Worm (Caenorhabditis elegans) whole organism, young adult: ENCODE results near the gene cwp-3.

Experiments
- B0019.2 ChIP-seq: fragments of 200-800 bp; sonication (Bioruptor generic); conservative IDR thresholded peaks from 2 replicates; pipeline ENCODE4 v1.3.6; 2022; ENCODE audit warnings: missing genetic modification reagents, missing genetic modification characterization, missing compliant biosample characterization
- F22D6.2 ChIP-seq: sonication (generic microtip); optimal IDR thresholded peaks from 2 replicates; lab custom pipeline; 2016; ENCODE audit warnings: mild to moderate bottlenecking, missing genetic modification characterization, missing compliant biosample characterization
- F39B2.1 ChIP-seq: fragments of 200-800 bp; sonication (Bioruptor generic); IDR thresholded peaks from 2 replicates; pipeline ENCODE4 v1.3.6; 2022; ENCODE audit warnings: missing genetic modification reagents, missing genetic modification characterization, missing compliant biosample characterization
- F57C9.4 ChIP-seq: sonication (generic microtip); optimal IDR thresholded peaks from 2 replicates; lab custom pipeline; 2017; ENCODE audit warnings: mild to moderate bottlenecking, missing genetic modification characterization, missing compliant biosample characterization
- K12H6.12 ChIP-seq: fragments of 200-800 bp; sonication (Bioruptor generic); optimal IDR thresholded peaks from 2 replicates; lab custom pipeline; 2018; ENCODE audit warnings: mild to moderate bottlenecking, missing genetic modification characterization, missing compliant biosample characterization
- Y53F4B.3 ChIP-seq: fragments of 200-800 bp; sonication (Bioruptor generic); IDR thresholded peaks from 2 replicates; pipeline ENCODE4 v1.3.6; 2022; ENCODE audit warnings: missing genetic modification reagents, missing genetic modification characterization, missing compliant biosample characterization
- Y56A3A.18 ChIP-seq: fragments of 200-800 bp; sonication (Bioruptor generic); IDR thresholded peaks from 2 replicates; pipeline ENCODE4 v1.3.6; 2022; ENCODE audit warnings: missing genetic modification reagents, missing genetic modification characterization, missing compliant biosample characterization
- ZK185.1 ChIP-seq: sonication (generic microtip); optimal IDR thresholded peaks from 2 replicates; lab custom pipeline; 2016; ENCODE audit warnings: mild to moderate bottlenecking, missing genetic modification characterization, missing compliant biosample characterization; ENCODE audit not compliant: poor library complexity, severe bottlenecking
- atf-7 ChIP-seq: sonication (generic microtip); optimal IDR thresholded peaks from 2 replicates; lab custom pipeline; 2017; ENCODE audit warnings: mild to moderate bottlenecking, missing genetic modification characterization, missing compliant biosample characterization
- athp-1 ChIP-seq: sonication (generic microtip); optimal IDR thresholded peaks from 2 replicates; lab custom pipeline; 2017; ENCODE audit warnings: mild to moderate bottlenecking, missing genetic modification characterization, missing compliant biosample characterization
- cebp-1 ChIP-seq, 2 experiments: fragments of 200-800 bp in 1 of 2; sonication (Bioruptor generic) in 1 of 2; sonication (generic microtip) in 1 of 2; IDR thresholded peaks in 1 of 2; optimal IDR thresholded peaks in 1 of 2; 2 replicates each; pipeline versions ENCODE4 v1.3.6 to Lab custom; 2017 to 2022; ENCODE audit warnings: missing compliant biosample characterization in 2 of 2, missing genetic modification characterization in 2 of 2, mild to moderate bottlenecking in 1 of 2, missing genetic modification reagents in 1 of 2, moderate library complexity in 1 of 2
- ceh-91 ChIP-seq: fragments of 200-800 bp; sonication (Bioruptor generic); IDR thresholded peaks from 2 replicates; pipeline ENCODE4 v1.3.6; 2022; ENCODE audit warnings: missing genetic modification reagents, missing genetic modification characterization, missing compliant biosample characterization
- chd-7 ChIP-seq: sonication (generic microtip); optimal IDR thresholded peaks from 2 replicates; lab custom pipeline; 2016; ENCODE audit warnings: mild to moderate bottlenecking, missing genetic modification characterization, moderate library complexity, missing compliant biosample characterization
- dpff-1 ChIP-seq: sonication (generic microtip); optimal IDR thresholded peaks from 2 replicates; lab custom pipeline; 2017; ENCODE audit warnings: mild to moderate bottlenecking, missing genetic modification characterization, missing compliant biosample characterization
- efl-1 ChIP-seq: fragments of 150-350 bp; optimal IDR thresholded peaks from 2 replicates; lab custom pipeline; 2014; ENCODE audit warnings: missing biosample characterization, missing genetic modification reagents, missing genetic modification characterization
- fkh-3 ChIP-seq: sonication (generic microtip); optimal IDR thresholded peaks from 2 replicates; lab custom pipeline; 2016; ENCODE audit warnings: mild to moderate bottlenecking, missing genetic modification characterization, missing compliant biosample characterization
- gei-17 ChIP-seq: fragments of 200-800 bp; sonication (Bioruptor generic); optimal IDR thresholded peaks from 2 replicates; lab custom pipeline; 2018; ENCODE audit warnings: mild to moderate bottlenecking, missing genetic modification characterization, missing compliant biosample characterization
- hmg-20 ChIP-seq: fragments of 200-800 bp; sonication (Bioruptor generic); IDR thresholded peaks from 2 replicates; pipeline ENCODE4 v1.3.6; 2022; ENCODE audit warnings: missing genetic modification reagents, missing genetic modification characterization, missing compliant biosample characterization
- hsf-1 ChIP-seq: fragments of 200-800 bp; sonication (Bioruptor generic); IDR thresholded peaks from 2 replicates; pipeline ENCODE4 v1.3.6; 2022; ENCODE audit warnings: missing genetic modification reagents, missing genetic modification characterization, missing compliant biosample characterization
- madf-10 ChIP-seq: sonication (generic microtip); optimal IDR thresholded peaks from 2 replicates; lab custom pipeline; 2016; ENCODE audit warnings: mild to moderate bottlenecking, missing genetic modification characterization, missing compliant biosample characterization
- madf-3 ChIP-seq: fragments of 200-800 bp; sonication (Bioruptor generic); IDR thresholded peaks from 2 replicates; pipeline ENCODE4 v1.3.6; 2022; ENCODE audit warnings: missing genetic modification reagents, missing genetic modification characterization, missing compliant biosample characterization
- madf-6 ChIP-seq: fragments of 200-800 bp; sonication (Bioruptor generic); IDR thresholded peaks from 2 replicates; pipeline ENCODE4 v1.3.6; 2022; ENCODE audit warnings: missing genetic modification reagents, missing genetic modification characterization, missing compliant biosample characterization
- mes-4 ChIP-seq: sonication (generic microtip); optimal IDR thresholded peaks from 2 replicates; lab custom pipeline; 2016; ENCODE audit warnings: missing genotype, missing genetic modification characterization, missing compliant biosample characterization
- mxl-1 ChIP-seq: sonication (generic microtip); optimal IDR thresholded peaks from 2 replicates; lab custom pipeline; 2016; ENCODE audit warnings: missing genetic modification characterization, missing compliant biosample characterization
- nfya-2 ChIP-seq: fragments of 200-800 bp; sonication (Bioruptor generic); IDR thresholded peaks from 2 replicates; pipeline ENCODE4 v1.3.6; 2022; ENCODE audit warnings: missing genetic modification reagents, missing genetic modification characterization, missing compliant biosample characterization
- nhr-179 ChIP-seq: sonication (generic microtip); optimal IDR thresholded peaks from 2 replicates; lab custom pipeline; 2016; ENCODE audit warnings: mild to moderate bottlenecking, missing genetic modification characterization, missing compliant biosample characterization
- nhr-27 ChIP-seq: fragments of 200-800 bp; sonication (Bioruptor generic); optimal IDR thresholded peaks from 2 replicates; lab custom pipeline; 2018; ENCODE audit warnings: mild to moderate bottlenecking, missing genetic modification characterization, moderate library complexity, missing compliant biosample characterization
- rec-8 ChIP-seq, 2 experiments: sonication (generic microtip); optimal IDR thresholded peaks; 2 replicates each; lab custom pipeline; 2016; ENCODE audit warnings: mild to moderate bottlenecking in 2 of 2, missing genetic modification characterization in 2 of 2, missing genetic modification reagents in 2 of 2, missing genotype in 2 of 2, missing biosample characterization in 1 of 2, missing compliant biosample characterization in 1 of 2, moderate library complexity in 1 of 2
- sea-2 ChIP-seq: fragments of 200-800 bp; sonication (Bioruptor generic); IDR thresholded peaks from 2 replicates; pipeline ENCODE4 v1.3.6; 2022; ENCODE audit warnings: missing genetic modification characterization, missing compliant biosample characterization
- snpc-4 ChIP-seq, 5 experiments: fragments of 150-350 bp in 1 of 5; sonication (generic microtip) in 4 of 5; optimal IDR thresholded peaks; 2 replicates each; lab custom pipeline; 2014 to 2018; ENCODE audit warnings: missing genetic modification characterization in 5 of 5, missing biosample characterization in 3 of 5, antibody characterized with exemption in 2 of 5, mild to moderate bottlenecking in 2 of 5, missing compliant biosample characterization in 2 of 5, missing genotype in 2 of 5, moderate library complexity in 2 of 5, missing genetic modification reagents in 1 of 5
- tbx-9 ChIP-seq: sonication (generic microtip); optimal IDR thresholded peaks from 2 replicates; lab custom pipeline; 2016; ENCODE audit warnings: borderline replicate concordance, missing genetic modification characterization, inconsistent platforms, missing compliant biosample characterization
- unc-62 ChIP-seq: fragments of 150-350 bp; optimal IDR thresholded peaks from 2 replicates; lab custom pipeline; 2014; ENCODE audit warnings: missing biosample characterization, missing genetic modification reagents, missing genetic modification characterization
- xnd-1 ChIP-seq: sonication (generic microtip); optimal IDR thresholded peaks from 2 replicates; lab custom pipeline; 2016; ENCODE audit warnings: missing genotype, missing genetic modification reagents, missing genetic modification characterization, missing compliant biosample characterization
- zfh-2 ChIP-seq: fragments of 200-800 bp; sonication (Bioruptor generic); conservative IDR thresholded peaks from 2 replicates; pipeline ENCODE4 v1.3.6; 2022; ENCODE audit warnings: missing genetic modification reagents, missing genetic modification characterization, missing compliant biosample characterization
- ztf-18 ChIP-seq: sonication (generic microtip); optimal IDR thresholded peaks from 2 replicates; lab custom pipeline; 2016; ENCODE audit warnings: missing genotype, mild to moderate bottlenecking, missing genetic modification characterization, missing compliant biosample characterization
- ztf-3 ChIP-seq: fragments of 200-800 bp; sonication (Bioruptor generic); optimal IDR thresholded peaks from 2 replicates; lab custom pipeline; 2018; ENCODE audit warnings: mild to moderate bottlenecking, missing genetic modification characterization, missing compliant biosample characterization
- ztf-6 ChIP-seq: fragments of 200-800 bp; sonication (Bioruptor generic); IDR thresholded peaks from 2 replicates; pipeline ENCODE4 v1.3.6; 2022; ENCODE audit warnings: missing genetic modification reagents, missing genetic modification characterization, missing compliant biosample characterization

cwp-3 gene

DNA sequence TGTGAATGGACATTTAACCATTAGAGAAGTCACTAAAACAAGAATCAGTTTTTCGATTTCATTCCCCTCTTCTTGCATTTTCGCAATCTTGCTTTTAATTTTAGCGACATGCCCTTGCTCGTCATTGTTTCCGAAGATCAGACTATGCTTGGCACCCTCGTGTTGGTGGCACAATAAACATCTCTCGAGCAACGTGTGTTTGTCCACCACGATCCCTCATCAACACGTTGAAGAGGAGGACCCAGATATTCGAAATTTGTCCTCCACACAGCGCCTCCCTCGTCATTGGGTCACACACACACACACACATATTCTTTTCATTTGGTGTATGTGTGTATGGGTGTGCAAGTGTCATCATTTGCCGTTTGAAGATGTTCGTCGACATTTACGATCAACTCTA lies 22.7 kb downstream of the cwp-3 start, which contains the start of gene srd-32:
Gene srd-32 (plus strand): TSS at position 301 of the 400 bp plus-strand sequence.
- TF ChIP-seq sea-2 (GFP tag; lab: Robert Waterston, UW) (no peak), K12H6.12 (tag; lab: Kevin White, UChicago) (no peak), tbx-9 (tag; lab: Kevin White, UChicago) (no peak), atf-7 (tag; lab: Kevin White, UChicago) (no peak), cebp-1 (GFP tag; IDR thresholded peaks at IDR 0.05; lab: Robert Waterston, UW) (no peak), cebp-1 (tag; optimal IDR thresholded peaks at IDR 0.05; lab: Kevin White, UChicago) (no peak), nfya-2 (GFP tag; lab: Robert Waterston, UW) (no peak), athp-1 (tag; lab: Kevin White, UChicago) (no peak), Y56A3A.18 (GFP tag; lab: Robert Waterston, UW) (no peak), ztf-18 (tag; lab: Kevin White, UChicago) (no peak), dpff-1 (tag; lab: Kevin White, UChicago) (no peak), ZK185.1 (tag; lab: Kevin White, UChicago) (no peak), F57C9.4 (tag; lab: Kevin White, UChicago) (no peak), nhr-27 (tag; lab: Kevin White, UChicago) (no peak), F39B2.1 (GFP tag; lab: Robert Waterston, UW) (no peak), hsf-1 (GFP tag; lab: Robert Waterston, UW) (no peak), nhr-179 (tag; lab: Kevin White, UChicago) (no peak), snpc-4 (GFP tag; optimal IDR thresholded peaks at IDR 0.05; lab: Kevin White, UChicago) (no peak), snpc-4 (tag; optimal IDR thresholded peaks at IDR 0.05; lab: Kevin White, UChicago) (no peak)
- TF ChIP-seq, all 124 proteins: peak for 0

DNA sequence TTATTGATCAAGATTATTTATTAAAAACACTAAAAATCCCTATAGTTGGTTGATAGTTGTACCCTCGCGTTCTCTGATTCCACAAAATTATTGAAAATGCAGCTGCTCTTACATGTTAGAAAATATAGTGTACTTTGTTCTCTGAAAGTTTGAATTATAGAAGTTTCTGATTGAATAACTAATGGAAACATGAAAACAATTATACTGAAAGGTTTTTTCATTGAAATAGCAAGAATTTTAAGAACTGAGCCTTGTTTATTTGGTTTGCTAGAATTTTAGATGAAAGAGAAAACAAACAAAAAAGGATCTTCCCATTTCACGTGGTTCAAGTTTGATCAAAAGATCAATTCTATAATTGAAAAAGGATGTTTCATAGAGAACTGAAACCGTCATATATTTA lies 24.9 kb downstream of the cwp-3 start:
- no peak for TF ChIP-seq madf-3
- TF ChIP-seq K12H6.12 (tag; lab: Kevin White, UChicago) = no peak

DNA sequence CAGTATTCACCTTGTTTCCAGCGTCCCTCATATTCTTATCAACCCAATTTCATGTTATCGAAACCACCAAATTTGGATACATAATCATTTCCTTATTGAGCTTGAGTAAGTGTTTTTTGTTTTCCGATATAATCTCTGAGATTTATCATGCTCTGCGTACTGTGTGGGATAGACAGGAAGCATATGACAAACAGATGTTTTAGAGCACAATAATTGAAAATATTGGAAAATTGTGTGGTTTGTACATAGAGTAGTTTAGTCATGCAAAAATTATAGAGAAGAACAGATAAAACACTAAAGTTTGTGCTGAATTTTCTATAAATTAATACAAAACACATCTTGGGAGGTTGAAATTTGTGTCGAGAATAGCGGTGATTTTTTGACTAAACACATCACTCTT lies 26.1 kb downstream of the cwp-3 start:
- no peak for TF ChIP-seq chd-7 (tag; lab: Kevin White, UChicago)
- no peak for TF ChIP-seq hmg-20
- TF ChIP-seq unc-62 (GFP tag; lab: Kevin White, UChicago) = no peak
- TF ChIP-seq efl-1 (GFP tag; lab: Kevin White, UChicago) = no peak
- TF ChIP-seq F22D6.2 = no peak
- no peak for TF ChIP-seq ceh-91
- TF ChIP-seq ztf-3 = no peak
- TF ChIP-seq athp-1 (tag; lab: Kevin White, UChicago) = no peak
- no peak for TF ChIP-seq madf-6 (GFP tag; lab: Robert Waterston, UW)
- TF ChIP-seq gei-17 (GFP tag; lab: Kevin White, UChicago) = no peak
- no peak for TF ChIP-seq mxl-1 (tag; lab: Kevin White, UChicago)
- TF ChIP-seq B0019.2 (GFP tag; lab: Robert Waterston, UW) = no peak

DNA sequence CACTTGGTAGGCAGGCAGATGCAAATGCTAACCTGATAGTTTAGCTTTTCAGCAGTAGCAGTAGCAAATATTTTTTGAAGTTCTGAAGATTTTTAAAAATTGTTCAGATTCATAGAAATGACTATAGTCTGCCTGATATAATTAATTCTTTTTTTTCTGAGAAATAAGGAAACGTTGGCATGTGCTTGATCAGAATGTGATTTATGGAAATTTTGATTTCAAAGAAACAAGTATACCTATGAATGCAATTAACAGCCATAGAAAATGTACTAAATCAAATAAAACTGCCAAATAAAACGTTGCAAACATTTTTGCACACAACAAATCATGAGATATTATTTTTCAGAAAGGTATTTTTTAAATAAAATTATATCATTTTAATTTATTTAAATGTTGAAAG lies 28.0 kb downstream of the cwp-3 start:
- TF ChIP-seq xnd-1 (tag; lab: Kevin White, UChicago) (no peak), ztf-6 (GFP tag; lab: Robert Waterston, UW) (no peak), B0019.2 (GFP tag; lab: Robert Waterston, UW) (no peak), rec-8 (tag; optimal IDR thresholded peaks at IDR 0.05; lab: Kevin White, UChicago) (no peak), ceh-91 (no peak), mes-4 (tag; lab: Kevin White, UChicago) (no peak), gei-17 (GFP tag; lab: Kevin White, UChicago) (no peak), sea-2 (GFP tag; lab: Robert Waterston, UW) (no peak), Y53F4B.3 (GFP tag; lab: Robert Waterston, UW) (no peak), madf-10 (tag; lab: Kevin White, UChicago) (no peak), zfh-2 (no peak), fkh-3 (tag; lab: Kevin White, UChicago) (no peak)
